Worm (Caenorhabditis elegans) whole organism, young adult: ENCODE data around the gene F54E12.2.

Source experiments
- B0261.1 ChIP-seq: sonication (generic microtip); optimal IDR thresholded peaks from 2 replicates; lab custom pipeline; 2016; ENCODE audit warnings: mild to moderate bottlenecking, missing genetic modification characterization, moderate library complexity, missing compliant biosample characterization
- C06A6.2 ChIP-seq: fragments of 200-800 bp; sonication (Bioruptor generic); conservative IDR thresholded peaks from 2 replicates; pipeline ENCODE4 v1.3.6; 2022; ENCODE audit warnings: missing genetic modification characterization, missing compliant biosample characterization
- D2030.7 ChIP-seq: fragments of 200-800 bp; sonication (Bioruptor generic); IDR thresholded peaks from 2 replicates; pipeline ENCODE4 v1.3.6; 2022; ENCODE audit warnings: missing genetic modification reagents, missing genetic modification characterization, missing compliant biosample characterization
- F10E7.11 ChIP-seq: sonication (generic microtip); optimal IDR thresholded peaks from 2 replicates; lab custom pipeline; 2017; ENCODE audit warnings: mild to moderate bottlenecking, missing genetic modification characterization, moderate library complexity, missing compliant biosample characterization
- F33H1.4 ChIP-seq: fragments of 200-800 bp; sonication (Bioruptor generic); IDR thresholded peaks from 2 replicates; pipeline ENCODE4 v1.3.6; 2022; ENCODE audit warnings: missing genetic modification reagents, missing genetic modification characterization, missing compliant biosample characterization
- F37B4.10 ChIP-seq: fragments of 200-800 bp; sonication (Bioruptor generic); IDR thresholded peaks from 2 replicates; pipeline ENCODE4 v1.3.6; 2022; ENCODE audit warnings: missing genetic modification characterization, missing compliant biosample characterization
- K12H6.12 ChIP-seq: fragments of 200-800 bp; sonication (Bioruptor generic); optimal IDR thresholded peaks from 2 replicates; lab custom pipeline; 2018; ENCODE audit warnings: mild to moderate bottlenecking, missing genetic modification characterization, missing compliant biosample characterization
- T07F8.4 ChIP-seq: sonication (generic microtip); optimal IDR thresholded peaks from 2 replicates; lab custom pipeline; 2016; ENCODE audit warnings: mild to moderate bottlenecking, missing genetic modification characterization, moderate library complexity, missing compliant biosample characterization
- Y53G8AR.9 ChIP-seq: fragments of 200-800 bp; sonication (Bioruptor generic); conservative IDR thresholded peaks from 2 replicates; pipeline ENCODE4 v1.3.6; 2022; ENCODE audit warnings: missing genetic modification reagents, missing genetic modification characterization, missing compliant biosample characterization
- Y67H2A.10 ChIP-seq: fragments of 200-800 bp; sonication (Bioruptor generic); conservative IDR thresholded peaks from 2 replicates; pipeline ENCODE4 v1.3.6; 2022; ENCODE audit warnings: missing genetic modification reagents, missing genetic modification characterization, missing compliant biosample characterization
- ZK185.1 ChIP-seq: sonication (generic microtip); optimal IDR thresholded peaks from 2 replicates; lab custom pipeline; 2016; ENCODE audit warnings: mild to moderate bottlenecking, missing genetic modification characterization, missing compliant biosample characterization; ENCODE audit not compliant: poor library complexity, severe bottlenecking
- ceh-91 ChIP-seq: fragments of 200-800 bp; sonication (Bioruptor generic); IDR thresholded peaks from 2 replicates; pipeline ENCODE4 v1.3.6; 2022; ENCODE audit warnings: missing genetic modification reagents, missing genetic modification characterization, missing compliant biosample characterization
- dpff-1 ChIP-seq: sonication (generic microtip); optimal IDR thresholded peaks from 2 replicates; lab custom pipeline; 2017; ENCODE audit warnings: mild to moderate bottlenecking, missing genetic modification characterization, missing compliant biosample characterization
- egrh-3 ChIP-seq: fragments of 200-800 bp; sonication (Bioruptor generic); IDR thresholded peaks from 2 replicates; pipeline ENCODE4 v1.3.6; 2022; ENCODE audit warnings: missing genetic modification reagents, missing genetic modification characterization, missing compliant biosample characterization
- ets-4 ChIP-seq: fragments of 200-800 bp; sonication (Bioruptor generic); optimal IDR thresholded peaks from 2 replicates; lab custom pipeline; 2018; ENCODE audit warnings: mild to moderate bottlenecking, missing genetic modification characterization, missing compliant biosample characterization
- fkh-3 ChIP-seq: sonication (generic microtip); optimal IDR thresholded peaks from 2 replicates; lab custom pipeline; 2016; ENCODE audit warnings: mild to moderate bottlenecking, missing genetic modification characterization, missing compliant biosample characterization
- hmg-20 ChIP-seq: fragments of 200-800 bp; sonication (Bioruptor generic); IDR thresholded peaks from 2 replicates; pipeline ENCODE4 v1.3.6; 2022; ENCODE audit warnings: missing genetic modification reagents, missing genetic modification characterization, missing compliant biosample characterization
- hsf-1 ChIP-seq: fragments of 200-800 bp; sonication (Bioruptor generic); IDR thresholded peaks from 2 replicates; pipeline ENCODE4 v1.3.6; 2022; ENCODE audit warnings: missing genetic modification reagents, missing genetic modification characterization, missing compliant biosample characterization
- lag-1 ChIP-seq: fragments of 200-800 bp; sonication (Bioruptor generic); IDR thresholded peaks from 2 replicates; pipeline ENCODE4 v1.3.6; 2022; ENCODE audit warnings: missing genetic modification reagents, missing genetic modification characterization, missing compliant biosample characterization
- lin-40 ChIP-seq: sonication (generic microtip); optimal IDR thresholded peaks from 2 replicates; lab custom pipeline; 2016; ENCODE audit warnings: missing genetic modification characterization, mild to moderate bottlenecking, missing compliant biosample characterization, missing genotype, missing genetic modification reagents
- mes-4 ChIP-seq: sonication (generic microtip); optimal IDR thresholded peaks from 2 replicates; lab custom pipeline; 2016; ENCODE audit warnings: missing genotype, missing genetic modification characterization, missing compliant biosample characterization
- nfya-2 ChIP-seq: fragments of 200-800 bp; sonication (Bioruptor generic); IDR thresholded peaks from 2 replicates; pipeline ENCODE4 v1.3.6; 2022; ENCODE audit warnings: missing genetic modification reagents, missing genetic modification characterization, missing compliant biosample characterization
- rcor-1 ChIP-seq: fragments of 200-800 bp; sonication (Bioruptor generic); IDR thresholded peaks from 2 replicates; pipeline ENCODE4 v1.3.6; 2022; ENCODE audit warnings: missing genetic modification reagents, missing genetic modification characterization, missing compliant biosample characterization
- rec-8 ChIP-seq, 2 experiments: sonication (generic microtip); optimal IDR thresholded peaks; 2 replicates each; lab custom pipeline; 2016; ENCODE audit warnings: mild to moderate bottlenecking in 2 of 2, missing genetic modification characterization in 2 of 2, missing genetic modification reagents in 2 of 2, missing genotype in 2 of 2, missing biosample characterization in 1 of 2, missing compliant biosample characterization in 1 of 2, moderate library complexity in 1 of 2
- repo-1 ChIP-seq: sonication (generic microtip); optimal IDR thresholded peaks from 2 replicates; lab custom pipeline; 2017; ENCODE audit warnings: mild to moderate bottlenecking, missing genetic modification characterization, missing compliant biosample characterization
- rpc-1 ChIP-seq, 2 experiments: fragments of 150-350 bp in 1 of 2; sonication (generic microtip) in 1 of 2; optimal IDR thresholded peaks; 2 replicates each; lab custom pipeline; 2014 to 2018; ENCODE audit warnings: missing biosample characterization in 1 of 2, missing genetic modification characterization in 1 of 2, missing genetic modification reagents in 1 of 2, missing genotype in 1 of 2
- sdz-38 ChIP-seq: sonication (generic microtip); optimal IDR thresholded peaks from 2 replicates; lab custom pipeline; 2016; ENCODE audit warnings: missing genotype, missing genetic modification characterization, missing compliant biosample characterization
- sea-2 ChIP-seq: fragments of 200-800 bp; sonication (Bioruptor generic); IDR thresholded peaks from 2 replicates; pipeline ENCODE4 v1.3.6; 2022; ENCODE audit warnings: missing genetic modification characterization, missing compliant biosample characterization
- snpc-1.1 ChIP-seq: sonication (generic microtip); optimal IDR thresholded peaks from 2 replicates; lab custom pipeline; 2017; ENCODE audit warnings: missing genetic modification characterization, mild to moderate bottlenecking, missing compliant biosample characterization, antibody characterized with exemption, moderate library complexity, missing genotype, missing genetic modification reagents; ENCODE audit not compliant: insufficient read depth
- snpc-3.4 ChIP-seq: sonication (generic microtip); optimal IDR thresholded peaks from 2 replicates; lab custom pipeline; 2017; ENCODE audit warnings: missing genetic modification characterization, mild to moderate bottlenecking, missing compliant biosample characterization, antibody characterized with exemption, moderate library complexity, missing genotype, missing genetic modification reagents
- snpc-4 ChIP-seq, 5 experiments: fragments of 150-350 bp in 1 of 5; sonication (generic microtip) in 4 of 5; optimal IDR thresholded peaks; 2 replicates each; lab custom pipeline; 2014 to 2018; ENCODE audit warnings: missing genetic modification characterization in 5 of 5, missing biosample characterization in 3 of 5, antibody characterized with exemption in 2 of 5, mild to moderate bottlenecking in 2 of 5, missing compliant biosample characterization in 2 of 5, missing genotype in 2 of 5, moderate library complexity in 2 of 5, missing genetic modification reagents in 1 of 5
- somi-1 ChIP-seq: fragments of 200-800 bp; sonication (Bioruptor generic); optimal IDR thresholded peaks from 2 replicates; lab custom pipeline; 2018; ENCODE audit warnings: mild to moderate bottlenecking, missing genetic modification characterization, missing compliant biosample characterization
- unc-62 ChIP-seq: fragments of 150-350 bp; optimal IDR thresholded peaks from 2 replicates; lab custom pipeline; 2014; ENCODE audit warnings: missing biosample characterization, missing genetic modification reagents, missing genetic modification characterization
- zfh-2 ChIP-seq: fragments of 200-800 bp; sonication (Bioruptor generic); conservative IDR thresholded peaks from 2 replicates; pipeline ENCODE4 v1.3.6; 2022; ENCODE audit warnings: missing genetic modification reagents, missing genetic modification characterization, missing compliant biosample characterization
- ztf-18 ChIP-seq: sonication (generic microtip); optimal IDR thresholded peaks from 2 replicates; lab custom pipeline; 2016; ENCODE audit warnings: missing genotype, mild to moderate bottlenecking, missing genetic modification characterization, missing compliant biosample characterization
- ztf-22 ChIP-seq: fragments of 200-800 bp; sonication (Bioruptor generic); optimal IDR thresholded peaks from 2 replicates; lab custom pipeline; 2018; ENCODE audit warnings: mild to moderate bottlenecking, missing genetic modification characterization, moderate library complexity, missing compliant biosample characterization
- ztf-26 ChIP-seq: sonication (generic microtip); optimal IDR thresholded peaks from 2 replicates; lab custom pipeline; 2017; ENCODE audit warnings: missing genetic modification characterization, missing compliant biosample characterization
- ztf-3 ChIP-seq: fragments of 200-800 bp; sonication (Bioruptor generic); optimal IDR thresholded peaks from 2 replicates; lab custom pipeline; 2018; ENCODE audit warnings: mild to moderate bottlenecking, missing genetic modification characterization, missing compliant biosample characterization

Gene F54E12.2

DNA sequence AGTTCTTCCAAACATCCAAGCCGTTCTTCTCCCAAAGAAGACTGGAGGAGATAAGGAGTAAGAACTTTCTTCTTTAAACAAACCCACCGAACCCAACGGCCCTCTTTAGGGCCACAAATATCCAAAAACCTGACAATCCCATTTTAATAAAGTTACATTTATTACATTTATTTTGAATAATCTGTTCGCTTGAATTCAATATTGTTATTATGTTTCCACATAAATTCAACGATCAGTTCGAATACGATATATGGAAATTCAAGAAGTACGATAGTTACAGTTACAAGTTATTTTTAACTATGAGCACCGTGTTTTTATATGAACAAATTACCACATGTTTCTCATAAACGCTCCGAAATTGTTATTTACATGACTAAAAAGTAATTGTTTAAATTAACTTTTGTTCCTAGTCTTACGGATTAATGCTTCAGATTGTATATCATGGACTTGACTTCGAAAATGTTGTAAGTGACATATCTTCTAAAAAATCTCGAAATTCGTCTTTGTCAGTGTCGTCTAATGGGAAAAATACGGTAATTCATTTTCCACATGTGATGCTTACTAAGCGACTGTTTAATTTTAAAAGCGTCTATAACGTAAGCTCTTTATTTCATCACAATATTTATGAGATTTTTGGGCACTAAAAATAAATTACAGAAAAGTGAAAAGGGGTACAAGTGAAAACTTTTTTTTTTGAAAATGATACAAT, 3.9 kb upstream of the F54E12.2 start (continued):
- TF ChIP-seq unc-62 (no peak), egrh-3 (GFP tag; lab: Robert Waterston, UW) (no peak), ztf-3 (GFP tag; lab: Kevin White, UChicago) (no peak), snpc-3.4 (tag; lab: Kevin White, UChicago) (no peak), ceh-91 (GFP tag; lab: Robert Waterston, UW) (0 out of 2 replicates have a peak, but pooled peaks have one; percentile 49), ZK185.1 (tag; lab: Kevin White, UChicago) (no peak), mes-4 (tag; lab: Kevin White, UChicago) (no peak), D2030.7 (GFP tag; lab: Robert Waterston, UW) (peak; percentile 51), hmg-20 (0 out of 2 replicates have a peak, but pooled peaks have one; percentile 2), F10E7.11 (no peak), lin-40 (tag; lab: Kevin White, UChicago) (no peak), ztf-26 (tag; lab: Kevin White, UChicago) (no peak), dpff-1 (tag; lab: Kevin White, UChicago) (no peak), Y53G8AR.9 (GFP tag; lab: Robert Waterston, UW) (peak; percentile 63), ztf-18 (tag; lab: Kevin White, UChicago) (no peak), hsf-1 (GFP tag; lab: Robert Waterston, UW) (peak; percentile 48; the same call in 1 of the 2 replicates), ztf-22 (GFP tag; lab: Kevin White, UChicago) (no peak), somi-1 (no peak), C06A6.2 (GFP tag; lab: Robert Waterston, UW) (no peak), sea-2 (GFP tag; lab: Robert Waterston, UW) (no peak), nfya-2 (no peak), ets-4 (GFP tag; lab: Kevin White, UChicago) (no peak), F33H1.4 (no peak; the same call in 1 of the 2 replicates), repo-1 (tag; lab: Kevin White, UChicago) (no peak), rcor-1 (GFP tag; lab: Robert Waterston, UW) (peak; percentile 37; the same call in 1 of the 2 replicates), fkh-3 (tag; lab: Kevin White, UChicago) (no peak), snpc-4 (GFP tag; optimal IDR thresholded peaks at IDR 0.05; lab: Kevin White, UChicago) (no peak), snpc-4 (tag; optimal IDR thresholded peaks at IDR 0.05; lab: Kevin White, UChicago) (no peak), Y67H2A.10 (no peak), rec-8 (tag; optimal IDR thresholded peaks at IDR 0.05; lab: Kevin White, UChicago) (no peak), sdz-38 (tag; lab: Kevin White, UChicago) (no peak), zfh-2 (GFP tag; lab: Robert Waterston, UW) (no peak), B0261.1 (tag; lab: Kevin White, UChicago) (no peak), rpc-1 (optimal IDR thresholded peaks at IDR 0.05; lab: Kevin White, UChicago) (no peak), rpc-1 (tag; optimal IDR thresholded peaks at IDR 0.05; lab: Kevin White, UChicago) (no peak), F37B4.10 (0 out of 2 replicates have a peak, but pooled peaks have one; percentile 13), K12H6.12 (tag; lab: Kevin White, UChicago) (no peak), lag-1 (GFP tag; lab: Robert Waterston, UW) (no peak), snpc-1.1 (tag; lab: Kevin White, UChicago) (peak; percentile 6), T07F8.4 (tag; lab: Kevin White, UChicago) (no peak)
- TF ChIP-seq, all 124 proteins: peak for 34
